Fruit fly (Drosophila melanogaster): ENCODE measurements around the gene Mcm7.
A peak's percentile ranks its signal among the peaks of the same experiment; 100 is the strongest.

Mcm7 gene

DNA sequence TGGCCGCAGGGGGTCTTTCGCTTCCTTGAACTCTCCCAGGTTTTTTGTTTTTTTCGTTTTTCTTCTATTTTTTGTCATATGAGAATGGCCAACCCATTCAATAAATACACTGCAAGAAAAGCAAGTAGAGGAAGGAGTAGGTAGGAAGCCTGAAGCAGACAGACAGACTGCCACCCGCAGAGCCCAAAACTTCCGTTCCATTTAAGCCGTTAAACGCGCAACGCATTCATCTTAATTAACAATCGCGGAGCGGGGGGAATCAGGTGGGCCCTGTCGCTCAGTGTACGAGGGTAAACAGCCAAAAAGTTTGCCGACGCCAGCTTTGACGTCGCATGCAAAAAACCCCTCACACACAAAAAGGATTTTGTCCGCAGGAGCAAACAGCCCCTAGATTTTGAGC lies 38.5 kb upstream of the Mcm7 start (continued):
- TF ChIP-seq CG14965 (GFP tag; optimal IDR thresholded peaks at IDR 0.05; ENCODE audit: borderline replicate concordance) (no peak), CG9215 (GFP tag; IDR thresholded peaks at IDR 0.05) (peak; percentile 35; the same call in 1 of the 2 replicates), Opbp (GFP tag; IDR thresholded peaks at IDR 0.05; ENCODE audit: partially characterized antibody) (no peak), lilli (GFP tag; optimal IDR thresholded peaks at IDR 0.05) (peak; percentile 9), HLH54F (GFP tag; optimal IDR thresholded peaks at IDR 0.05) (no peak), gro (GFP tag; optimal IDR thresholded peaks at IDR 0.05) (no peak), Oaz (GFP tag; IDR thresholded peaks at IDR 0.05) (peak; percentile 30; the same call in 1 of the 2 replicates), mirr (GFP tag; optimal IDR thresholded peaks at IDR 0.05) (no peak), grau (tag; optimal IDR thresholded peaks at IDR 0.05) (peak; percentile 45), B-H1 (GFP tag; IDR thresholded peaks at IDR 0.05) (peak; percentile 33; the same call in 2 of the 3 replicates), Ravus (GFP tag; IDR thresholded peaks at IDR 0.05) (no peak), Oli (tag; optimal IDR thresholded peaks at IDR 0.05) (peak; percentile 10), chinmo (GFP tag; IDR thresholded peaks at IDR 0.05; ENCODE audit: partially characterized antibody) (0 out of 4 replicates have a peak, but pooled peaks have one; percentile 21), sisA (GFP tag; IDR thresholded peaks at IDR 0.05) (peak; percentile 55; the same call in 1 of the 2 replicates), ewg (GFP tag; optimal IDR thresholded peaks at IDR 0.05) (peak; percentile 4), Lim3 (GFP tag; IDR thresholded peaks at IDR 0.05) (no peak), CG3281 (GFP tag; optimal IDR thresholded peaks at IDR 0.05) (peak; percentile 17), Ada2b (GFP tag; IDR thresholded peaks at IDR 0.05) (peak; percentile 63), stc (GFP tag; IDR thresholded peaks at IDR 0.05) (peak; percentile 39), CG14441 (GFP tag; IDR thresholded peaks at IDR 0.05) (peak; percentile 74), CG10147 (GFP tag; optimal IDR thresholded peaks at IDR 0.05) (no peak), Sin3A (optimal IDR thresholded peaks at IDR 0.05) (no peak), ara (GFP tag; IDR thresholded peaks at IDR 0.05) (0 out of 2 replicates have a peak, but pooled peaks have one; percentile 16), ase (GFP tag; IDR thresholded peaks at IDR 0.05) (peak; percentile 35; the same call in 1 of the 3 replicates), chif (GFP tag; optimal IDR thresholded peaks at IDR 0.05) (no peak), CG16779 (GFP tag; IDR thresholded peaks at IDR 0.05) (0 out of 2 replicates have a peak, but pooled peaks have one; percentile 25), CG2202 (tag; optimal IDR thresholded peaks at IDR 0.05) (no peak), CG9932 (GFP tag; IDR thresholded peaks at IDR 0.05) (peak; percentile 49), CG10274 (GFP tag; optimal IDR thresholded peaks at IDR 0.05) (no peak), jumu (GFP tag; optimal IDR thresholded peaks at IDR 0.05) (peak; percentile 48), otp (GFP tag; IDR thresholded peaks at IDR 0.05) (peak; percentile 60; the same call in 1 of the 3 replicates), CoRest (tag; optimal IDR thresholded peaks at IDR 0.05) (peak; percentile 12), sima (GFP tag; optimal IDR thresholded peaks at IDR 0.05) (no peak), pnt (GFP tag; optimal IDR thresholded peaks at IDR 0.05) (peak; percentile 60), Rfx (GFP tag; IDR thresholded peaks at IDR 0.05) (peak; percentile 67), CG32532 (GFP tag; IDR thresholded peaks at IDR 0.05) (peak; percentile 63), CG2712 (tag; optimal IDR thresholded peaks at IDR 0.05) (peak; percentile 16), E2f2 (GFP tag; IDR thresholded peaks at IDR 0.05) (0 out of 2 replicates have a peak, but pooled peaks have one; percentile 25), Fer3 (tag; optimal IDR thresholded peaks at IDR 0.05) (peak; percentile 6), CG12769 (tag; optimal IDR thresholded peaks at IDR 0.05) (peak; percentile 50), tgo (GFP tag; IDR thresholded peaks at IDR 0.05) (peak; percentile 43; the same call in 2 of the 3 replicates), org-1 (GFP tag; optimal IDR thresholded peaks at IDR 0.05) (peak; percentile 4), ro (GFP tag; IDR thresholded peaks at IDR 0.05) (no peak), dpn (GFP tag; optimal IDR thresholded peaks at IDR 0.05) (peak in 1 of 2 experiments; percentile 26), fru (optimal IDR thresholded peaks at IDR 0.05) (no peak), CG4730 (GFP tag; IDR thresholded peaks at IDR 0.05) (no peak), CG13123 (GFP tag; optimal IDR thresholded peaks at IDR 0.05) (no peak), CG9876 (GFP tag; optimal IDR thresholded peaks at IDR 0.05) (peak; percentile 14), CG12155 (GFP tag; optimal IDR thresholded peaks at IDR 0.05) (no peak), CG8290 (GFP tag; optimal IDR thresholded peaks at IDR 0.05) (no peak), CG8290 (tag; optimal IDR thresholded peaks at IDR 0.05) (peak in 1 of 2 experiments; percentile 74), TFAM (GFP tag; optimal IDR thresholded peaks at IDR 0.05) (no peak), gt (GFP tag; IDR thresholded peaks at IDR 0.05) (no peak)
